Fruit fly (Drosophila melanogaster) whole organism, wandering third instar larva: ENCODE data around the gene CG17768.

Experiments used
- Dfd ChIP-seq: fragments of >200 bp; optimal IDR thresholded peaks from 2 replicates; lab custom pipeline; 2017; ENCODE audit warnings: missing biosample characterization, missing genetic modification characterization
- Hnf4 ChIP-seq: fragments of 200-800 bp; sonication (Bioruptor generic); optimal IDR thresholded peaks from 2 replicates; lab custom pipeline; 2016; ENCODE audit warnings: missing biosample characterization, mild to moderate bottlenecking, missing genetic modification characterization
- Hr78 ChIP-seq: fragments of >200 bp; optimal IDR thresholded peaks from 2 replicates; lab custom pipeline; 2017; ENCODE audit warnings: missing biosample characterization, missing genetic modification characterization
- N ChIP-seq: fragments of >200 bp; optimal IDR thresholded peaks from 2 replicates; lab custom pipeline; 2018; ENCODE audit warnings: missing biosample characterization, missing external identifiers, missing genetic modification characterization
- OdsH ChIP-seq: fragments of 200-800 bp; sonication (Bioruptor generic); optimal IDR thresholded peaks from 2 replicates; lab custom pipeline; 2016; ENCODE audit warnings: missing biosample characterization, mild to moderate bottlenecking, missing genetic modification characterization
- Sp1 ChIP-seq: fragments of 200-800 bp; sonication (Bioruptor generic); optimal IDR thresholded peaks from 3 replicates; lab custom pipeline; 2019; ENCODE audit warnings: missing biosample characterization, mild to moderate bottlenecking, missing genetic modification characterization, moderate library complexity
- brk ChIP-seq: fragments of 200-800 bp; sonication (Bioruptor generic); optimal IDR thresholded peaks from 2 replicates; lab custom pipeline; 2016; ENCODE audit warnings: missing biosample characterization, mild to moderate bottlenecking, missing genetic modification characterization
- fru ChIP-seq: fragments of 200-800 bp; sonication (Bioruptor generic); optimal IDR thresholded peaks from 3 replicates; lab custom pipeline; 2016; ENCODE audit warnings: missing biosample characterization, mild to moderate bottlenecking, missing genetic modification characterization
- jim ChIP-seq: fragments of 175-275, 200-325 bp; sonication (Bioruptor generic); optimal IDR thresholded peaks from 2 replicates; lab custom pipeline; 2016; ENCODE audit warnings: missing biosample characterization, mild to moderate bottlenecking, missing genetic modification characterization
- pan ChIP-seq: fragments of >200 bp; optimal IDR thresholded peaks from 2 replicates; lab custom pipeline; 2017
- usp ChIP-seq: fragments of >200 bp; optimal IDR thresholded peaks from 2 replicates; lab custom pipeline; 2017; ENCODE audit warnings: missing biosample characterization, missing genetic modification characterization

- no peak for TF ChIP-seq OdsH (GFP tag; lab: Kevin White, UChicago)
- no peak for TF ChIP-seq Hr78
- TF ChIP-seq brk (GFP tag; lab: Kevin White, UChicago) = no peak
- TF ChIP-seq Sp1 (GFP tag; lab: Kevin White, UChicago) = peak; percentile 30
- no peak for TF ChIP-seq fru
- TF ChIP-seq usp = no peak
- no peak for TF ChIP-seq pan (lab: Kevin White, UChicago)
- TF ChIP-seq Hnf4 (GFP tag; lab: Kevin White, UChicago) = no peak
- TF ChIP-seq jim = no peak
- no peak for TF ChIP-seq Dfd (GFP tag; lab: Kevin White, UChicago)
- TF ChIP-seq N (GFP tag; lab: Kevin White, UChicago) = no peak
Measured at dm6 chr2L:10366525-10366924, 38.5 kb downstream of the CG17768 start, which contains the start of gene CG5056.
